Fruit fly (Drosophila melanogaster): ENCODE measurements around the gene Ncoa6.

Ncoa6 gene

dm6 chr2L:5291869-5292642 lies 34.4 kb downstream of the Ncoa6 start:
- TF ChIP-seq tai (GFP tag; optimal IDR thresholded peaks at IDR 0.05) (peak; percentile 21), dsf (GFP tag; optimal IDR thresholded peaks at IDR 0.05; ENCODE audit: borderline replicate concordance) (no peak), Dif (GFP tag; optimal IDR thresholded peaks at IDR 0.05; ENCODE audit: partially characterized antibody) (peak; percentile 79), Jra (GFP tag; optimal IDR thresholded peaks at IDR 0.05) (peak; percentile 48), Sp1 (GFP tag; optimal IDR thresholded peaks at IDR 0.05) (peak; percentile 8), Hnf4 (GFP tag; optimal IDR thresholded peaks at IDR 0.05) (no peak), dl (GFP tag; optimal IDR thresholded peaks at IDR 0.05; ENCODE audit: insufficient read depth in 1 of 2, partially characterized antibody in 2 of 2) (peak in 1 of 2 experiments; percentile 53), jim (GFP tag; optimal IDR thresholded peaks at IDR 0.05) (peak; percentile 87), HLH106 (tag; optimal IDR thresholded peaks at IDR 0.05) (peak; percentile 9), Hr83 (GFP tag; optimal IDR thresholded peaks at IDR 0.05; ENCODE audit: poor library complexity, severe bottlenecking) (peak; percentile 77), N (GFP tag; optimal IDR thresholded peaks at IDR 0.05) (peak; percentile 62), fru (GFP tag; optimal IDR thresholded peaks at IDR 0.05) (peak; percentile 26), foxo (GFP tag; optimal IDR thresholded peaks at IDR 0.05) (no peak), sv (GFP tag; optimal IDR thresholded peaks at IDR 0.05) (no peak), rgr (GFP tag; optimal IDR thresholded peaks at IDR 0.05) (peak; percentile 0), Abd-B (GFP tag; optimal IDR thresholded peaks at IDR 0.05) (peak; percentile 59), Rel (GFP tag; optimal IDR thresholded peaks at IDR 0.05) (no peak), Rel (tag; optimal IDR thresholded peaks at IDR 0.05) (peak; percentile 37)

DNA sequence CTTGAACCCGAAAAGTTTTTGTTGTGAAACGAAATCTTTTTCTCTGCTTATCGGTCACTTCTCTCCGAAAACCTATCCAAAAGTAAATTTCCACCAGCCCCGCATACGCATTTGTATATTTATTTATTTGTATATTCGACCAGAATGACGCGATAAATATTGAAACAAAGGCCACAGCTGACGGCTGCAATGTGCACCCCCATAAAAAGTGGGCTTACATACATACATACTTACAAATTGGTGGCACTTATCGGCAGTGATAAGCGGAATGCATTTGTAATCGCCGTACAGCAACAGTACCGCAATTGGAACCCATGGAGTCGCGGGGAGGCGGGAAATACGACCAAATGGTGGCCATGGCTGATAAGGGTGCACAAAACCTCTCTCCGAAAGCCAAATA lies 35.3 kb downstream of the Ncoa6 start:
- TF ChIP-seq Rel (GFP tag; optimal IDR thresholded peaks at IDR 0.05) = peak; percentile 21
- TF ChIP-seq Rel (tag; optimal IDR thresholded peaks at IDR 0.05) = peak; percentile 92
- peak; percentile 51 for TF ChIP-seq Jra (GFP tag; optimal IDR thresholded peaks at IDR 0.05)
- no peak for TF ChIP-seq Sp1 (GFP tag; optimal IDR thresholded peaks at IDR 0.05)
- TF ChIP-seq br (GFP tag; optimal IDR thresholded peaks at IDR 0.05) = peak; percentile 30
- no peak for TF ChIP-seq CG9705 (GFP tag; optimal IDR thresholded peaks at IDR 0.05)
- peak; percentile 76 for TF ChIP-seq CrebA (GFP tag; optimal IDR thresholded peaks at IDR 0.05; ENCODE audit: borderline replicate concordance)
- no peak for TF ChIP-seq foxo (GFP tag; optimal IDR thresholded peaks at IDR 0.05)
- TF ChIP-seq Mio (GFP tag; optimal IDR thresholded peaks at IDR 0.05) = no peak
- no peak for TF ChIP-seq Dfd (GFP tag; optimal IDR thresholded peaks at IDR 0.05)
- no peak for TF ChIP-seq N (GFP tag; optimal IDR thresholded peaks at IDR 0.05)
- TF ChIP-seq Hnf4 (GFP tag; optimal IDR thresholded peaks at IDR 0.05) = peak; percentile 47
- TF ChIP-seq h (GFP tag; optimal IDR thresholded peaks at IDR 0.05) = peak; percentile 43
- peak; percentile 39 for TF ChIP-seq Hr83 (GFP tag; optimal IDR thresholded peaks at IDR 0.05; ENCODE audit: poor library complexity, severe bottlenecking)

dm6 chr2L:5290530-5290929 lies 36.0 kb downstream of the Ncoa6 start:
- peak; percentile 21 for TF ChIP-seq rgr (GFP tag; optimal IDR thresholded peaks at IDR 0.05)
- TF ChIP-seq foxo (GFP tag; optimal IDR thresholded peaks at IDR 0.05) = peak in 1 of 2 experiments; percentile 31
- peak; percentile 43 for TF ChIP-seq tai (GFP tag; optimal IDR thresholded peaks at IDR 0.05)
- TF ChIP-seq Vsx2 (GFP tag; optimal IDR thresholded peaks at IDR 0.05; ENCODE audit: partially characterized antibody) = no peak
- no peak for TF ChIP-seq Abd-B (GFP tag; optimal IDR thresholded peaks at IDR 0.05)
- peak; percentile 33 for TF ChIP-seq HLH106 (tag; optimal IDR thresholded peaks at IDR 0.05)
- TF ChIP-seq h (GFP tag; optimal IDR thresholded peaks at IDR 0.05) = peak; percentile 15
- TF ChIP-seq Hr83 (GFP tag; optimal IDR thresholded peaks at IDR 0.05; ENCODE audit: poor library complexity, severe bottlenecking) = no peak

dm6 chr2L:5289921-5290320 lies 36.6 kb downstream of the Ncoa6 start:
- no peak for TF ChIP-seq Myc (optimal IDR thresholded peaks at IDR 0.05)
- no peak for TF ChIP-seq Hr83 (GFP tag; optimal IDR thresholded peaks at IDR 0.05; ENCODE audit: poor library complexity, severe bottlenecking)
- peak; percentile 15 for TF ChIP-seq HLH106 (tag; optimal IDR thresholded peaks at IDR 0.05)
- TF ChIP-seq CG32264 (GFP tag; optimal IDR thresholded peaks at IDR 0.05) = no peak
- TF ChIP-seq dmrt93B (GFP tag; optimal IDR thresholded peaks at IDR 0.05) = no peak
- TF ChIP-seq rgr (GFP tag; optimal IDR thresholded peaks at IDR 0.05) = peak; percentile 9
- TF ChIP-seq Sp1 (GFP tag; optimal IDR thresholded peaks at IDR 0.05) = peak; percentile 58
- no peak for TF ChIP-seq GATAd (GFP tag; optimal IDR thresholded peaks at IDR 0.05)
- no peak for TF ChIP-seq lola (GFP tag; optimal IDR thresholded peaks at IDR 0.05)
- no peak for TF ChIP-seq pan (optimal IDR thresholded peaks at IDR 0.05)
- TF ChIP-seq CrebA (GFP tag; optimal IDR thresholded peaks at IDR 0.05; ENCODE audit: borderline replicate concordance) = no peak
- no peak for TF ChIP-seq CG9705 (GFP tag; optimal IDR thresholded peaks at IDR 0.05)
- TF ChIP-seq fru (GFP tag; optimal IDR thresholded peaks at IDR 0.05) = peak; percentile 33
- no peak for TF ChIP-seq Mio (GFP tag; optimal IDR thresholded peaks at IDR 0.05)
- no peak for TF ChIP-seq dl (GFP tag; optimal IDR thresholded peaks at IDR 0.05; ENCODE audit: insufficient read depth in 1 of 2, partially characterized antibody in 2 of 2)
- peak; percentile 1 for TF ChIP-seq psq (GFP tag; optimal IDR thresholded peaks at IDR 0.05)
- peak; percentile 37 for TF ChIP-seq OdsH (GFP tag; optimal IDR thresholded peaks at IDR 0.05)
- peak in 1 of 2 experiments; percentile 29 for TF ChIP-seq foxo (GFP tag; optimal IDR thresholded peaks at IDR 0.05)
- TF ChIP-seq h (GFP tag; optimal IDR thresholded peaks at IDR 0.05) = peak; percentile 9
